Fruit fly (Drosophila melanogaster) whole organism: ENCODE results near the gene Spp.

Source experiments
- CG8478 ChIP-seq: fragments of >200 bp; optimal IDR thresholded peaks from 2 replicates; lab custom pipeline; 2018; ENCODE audit warnings: inconsistent platforms
- Dll ChIP-seq: fragments of >200 bp; optimal IDR thresholded peaks from 2 replicates; lab custom pipeline; 2017
- EcR ChIP-seq, 2 experiments: fragments of >200 bp; optimal IDR thresholded peaks; 2 replicates each; lab custom pipeline; 2017; ENCODE audit warnings: missing biosample characterization in 2 of 2, missing genetic modification characterization in 2 of 2, missing genetic modification reagents in 2 of 2
- pan ChIP-seq: fragments of >200 bp; optimal IDR thresholded peaks from 2 replicates; lab custom pipeline; 2017
- psq ChIP-seq: fragments of >200 bp; optimal IDR thresholded peaks from 2 replicates; lab custom pipeline; 2017
- usp ChIP-seq: fragments of >200 bp; optimal IDR thresholded peaks from 2 replicates; lab custom pipeline; 2017; ENCODE audit warnings: missing biosample characterization, missing genetic modification characterization, mixed read lengths

Spp gene

dm6 chr2L:518620-518913, 25.9 kb downstream of the Spp start:
- TF ChIP-seq psq (lab: Kevin White, UChicago): no peak
- TF ChIP-seq CG8478: no peak
- TF ChIP-seq Dll (lab: Kevin White, UChicago): no peak
- TF ChIP-seq EcR (GFP tag; optimal IDR thresholded peaks at IDR 0.05; lab: Kevin White, UChicago): no peak
- TF ChIP-seq usp (GFP tag; lab: Kevin White, UChicago): no peak
- TF ChIP-seq pan (lab: Kevin White, UChicago): no peak

dm6 chr2L:517911-518619, 26.4 kb downstream of the Spp start:
- no peak for TF ChIP-seq Dll (lab: Kevin White, UChicago)
- no peak for TF ChIP-seq pan (lab: Kevin White, UChicago)
- no peak for TF ChIP-seq psq (lab: Kevin White, UChicago)
- no peak for TF ChIP-seq CG8478
- no peak for TF ChIP-seq EcR (GFP tag; optimal IDR thresholded peaks at IDR 0.05; lab: Kevin White, UChicago)
- TF ChIP-seq usp (GFP tag; lab: Kevin White, UChicago): no peak

dm6 chr2L:516032-516993, 28.1 kb downstream of the Spp start:
- TF ChIP-seq pan (lab: Kevin White, UChicago): no peak
- TF ChIP-seq usp (GFP tag; lab: Kevin White, UChicago): no peak
- peak; percentile 14 for TF ChIP-seq CG8478
- TF ChIP-seq EcR (GFP tag; optimal IDR thresholded peaks at IDR 0.05; lab: Kevin White, UChicago): no peak
- peak; percentile 87 for TF ChIP-seq Dll (lab: Kevin White, UChicago)
- no peak for TF ChIP-seq psq (lab: Kevin White, UChicago)

dm6 chr2L:514124-514818, 30.2 kb downstream of the Spp start:
- TF ChIP-seq pan (lab: Kevin White, UChicago) (no peak), EcR (GFP tag; optimal IDR thresholded peaks at IDR 0.05; lab: Kevin White, UChicago) (no peak), usp (GFP tag; lab: Kevin White, UChicago) (no peak), Dll (lab: Kevin White, UChicago) (no peak), CG8478 (no peak), psq (lab: Kevin White, UChicago) (no peak)

dm6 chr2L:513035-513434, 31.4 kb downstream of the Spp start:
- TF ChIP-seq psq (lab: Kevin White, UChicago) (no peak), pan (lab: Kevin White, UChicago) (no peak), CG8478 (no peak), Dll (lab: Kevin White, UChicago) (no peak), EcR (GFP tag; optimal IDR thresholded peaks at IDR 0.05; lab: Kevin White, UChicago) (no peak), usp (GFP tag; lab: Kevin White, UChicago) (no peak)

dm6 chr2L:512028-512427, 32.4 kb downstream of the Spp start:
- TF ChIP-seq CG8478 (no peak), pan (lab: Kevin White, UChicago) (no peak), EcR (GFP tag; optimal IDR thresholded peaks at IDR 0.05; lab: Kevin White, UChicago) (no peak), Dll (lab: Kevin White, UChicago) (no peak), usp (GFP tag; lab: Kevin White, UChicago) (no peak), psq (lab: Kevin White, UChicago) (no peak)

- TF ChIP-seq Dll (lab: Kevin White, UChicago) (peak; percentile 44), EcR (GFP tag; optimal IDR thresholded peaks at IDR 0.05; lab: Kevin White, UChicago) (no peak)
These were observed 33.9 kb downstream of the Spp start for dm6 chr2L:510534-511014.

- TF ChIP-seq usp (GFP tag; lab: Kevin White, UChicago) (no peak), EcR (GFP tag; optimal IDR thresholded peaks at IDR 0.05; lab: Kevin White, UChicago) (no peak), Dll (lab: Kevin White, UChicago) (no peak), pan (lab: Kevin White, UChicago) (no peak), psq (lab: Kevin White, UChicago) (no peak), CG8478 (no peak)
These were observed 37.3 kb downstream of the Spp start for dm6 chr2L:507169-507568.

- TF ChIP-seq Dll (lab: Kevin White, UChicago) (no peak), pan (lab: Kevin White, UChicago) (no peak), psq (lab: Kevin White, UChicago) (no peak), EcR (GFP tag; optimal IDR thresholded peaks at IDR 0.05; lab: Kevin White, UChicago) (no peak), usp (GFP tag; lab: Kevin White, UChicago) (no peak), CG8478 (no peak)
These were observed 38.0 kb downstream of the Spp start for dm6 chr2L:506443-506842.

- TF ChIP-seq CG8478: no peak
- no peak for TF ChIP-seq usp (GFP tag; lab: Kevin White, UChicago)
- no peak for TF ChIP-seq pan (lab: Kevin White, UChicago)
- no peak for TF ChIP-seq Dll (lab: Kevin White, UChicago)
- TF ChIP-seq psq (lab: Kevin White, UChicago): no peak
- no peak for TF ChIP-seq EcR (GFP tag; optimal IDR thresholded peaks at IDR 0.05; lab: Kevin White, UChicago)
These were observed 39.4 kb downstream of the Spp start for dm6 chr2L:505009-505408.

- TF ChIP-seq pan (lab: Kevin White, UChicago) (no peak), psq (lab: Kevin White, UChicago) (no peak), usp (GFP tag; lab: Kevin White, UChicago) (no peak), Dll (lab: Kevin White, UChicago) (no peak), EcR (GFP tag; optimal IDR thresholded peaks at IDR 0.05; lab: Kevin White, UChicago) (no peak), CG8478 (no peak)
These were observed 42.8 kb downstream of the Spp start for dm6 chr2L:501622-502021.
